Worm (Caenorhabditis elegans): ENCODE measurements around the gene srz-31.

srz-31 gene

ce11 chrIV:14119327-14119726, 17.8 kb upstream of the srz-31 start (continued):
- TF ChIP-seq snpc-4 (GFP tag; optimal IDR thresholded peaks at IDR 0.05) (no peak), snpc-4 (tag; optimal IDR thresholded peaks at IDR 0.05) (no peak), B0019.2 (GFP tag; conservative IDR thresholded peaks at IDR 0.05) (no peak), Y67H2A.10 (GFP tag; conservative IDR thresholded peaks at IDR 0.05) (no peak), ceh-79 (tag; optimal IDR thresholded peaks at IDR 0.05) (no peak), ceh-100 (GFP tag; IDR thresholded peaks at IDR 0.05) (no peak)

- TF ChIP-seq die-1 (tag; optimal IDR thresholded peaks at IDR 0.05) (no peak), akir-1 (GFP tag; optimal IDR thresholded peaks at IDR 0.05) (no peak), ama-1 (optimal IDR thresholded peaks at IDR 0.05) (no peak), ama-1 (GFP tag; optimal IDR thresholded peaks at IDR 0.05) (no peak), C06A6.2 (GFP tag; conservative IDR thresholded peaks at IDR 0.05) (no peak), dox-1 (GFP tag; IDR thresholded peaks at IDR 0.05) (no peak), ceh-27 (GFP tag; optimal IDR thresholded peaks at IDR 0.05) (no peak), aptf-3 (GFP tag; IDR thresholded peaks at IDR 0.05) (no peak)
These were observed 13.2 kb upstream of the srz-31 start, which contains the start of gene nkcc-1 for ce11 chrIV:14123956-14124355. TSS of gene nkcc-1 (minus strand) at chrIV:14124056.

- TF ChIP-seq mel-28 (tag; optimal IDR thresholded peaks at IDR 0.05; ENCODE audit: borderline replicate concordance) (no peak), F49E8.2 (tag; optimal IDR thresholded peaks at IDR 0.05; ENCODE audit: insufficient read depth) (no peak), sdz-38 (tag; optimal IDR thresholded peaks at IDR 0.05) (no peak)
These were observed 9.2 kb upstream of the srz-31 start, which contains the start of gene H12I19.115 for ce11 chrIV:14127805-14128610. TSS of gene H12I19.115 (minus strand) at chrIV:14127855.

ce11 chrIV:14129091-14129490, 8.1 kb upstream of the srz-31 start, which contains the start of gene srz-42:
TSS of gene srz-42 (plus strand) at chrIV:14129391.
- TF ChIP-seq pha-4 (tag; optimal IDR thresholded peaks at IDR 0.05) (no peak), tbx-9 (tag; optimal IDR thresholded peaks at IDR 0.05; ENCODE audit: borderline replicate concordance) (no peak), F23B12.7 (tag; optimal IDR thresholded peaks at IDR 0.05; ENCODE audit: insufficient read depth) (no peak), athp-1 (tag; optimal IDR thresholded peaks at IDR 0.05) (no peak), repo-1 (tag; optimal IDR thresholded peaks at IDR 0.05) (no peak), rcor-1 (GFP tag; IDR thresholded peaks at IDR 0.05) (no peak), xnd-1 (tag; optimal IDR thresholded peaks at IDR 0.05) (no peak), ztf-6 (GFP tag; IDR thresholded peaks at IDR 0.05) (no peak), ccch-3 (GFP tag; optimal IDR thresholded peaks at IDR 0.05) (no peak), F57A8.1 (GFP tag; optimal IDR thresholded peaks at IDR 0.05) (no peak), madf-8 (GFP tag; conservative IDR thresholded peaks at IDR 0.05) (no peak)

- no peak for TF ChIP-seq F37B4.10 (GFP tag; IDR thresholded peaks at IDR 0.05)
- no peak for TF ChIP-seq snpc-4 (GFP tag; optimal IDR thresholded peaks at IDR 0.05)
- TF ChIP-seq snpc-4 (tag; optimal IDR thresholded peaks at IDR 0.05), result peak in 1 of 4 experiments; percentile 10
These were observed 5.4 kb upstream of the srz-31 start, which contains the start of gene srz-59 for ce11 chrIV:14131770-14132169. TSS of gene srz-59 (plus strand) at chrIV:14132070.

- TF ChIP-seq F33H1.4 (GFP tag; IDR thresholded peaks at IDR 0.05), result no peak
- no peak for TF ChIP-seq nhr-80 (tag; optimal IDR thresholded peaks at IDR 0.05)
- no peak for TF ChIP-seq F55B11.4 (tag; optimal IDR thresholded peaks at IDR 0.05; ENCODE audit: borderline replicate concordance, insufficient read depth)
- TF ChIP-seq hmg-1.2 (GFP tag; IDR thresholded peaks at IDR 0.05), result no peak
- TF ChIP-seq B0336.3 (GFP tag; IDR thresholded peaks at IDR 0.05), result no peak
- no peak for TF ChIP-seq tbp1 (GFP tag; optimal IDR thresholded peaks at IDR 0.05)
- TF ChIP-seq aptf-3 (GFP tag; IDR thresholded peaks at IDR 0.05), result no peak
- TF ChIP-seq hrde-1 (tag; optimal IDR thresholded peaks at IDR 0.05; ENCODE audit: borderline replicate concordance), result no peak
- no peak for TF ChIP-seq pha-4 (tag; optimal IDR thresholded peaks at IDR 0.05)
- TF ChIP-seq attf-3 (GFP tag; conservative IDR thresholded peaks at IDR 0.05), result no peak
These were observed 3.8 kb upstream of the srz-31 start for ce11 chrIV:14133400-14133799.

Measured in whole organism, young adult.